Worm (Caenorhabditis elegans) whole organism, late embryonic: ENCODE data around the gene C25F9.16.

Experiments used
- F13H6.1 ChIP-seq: sonication (generic microtip); optimal IDR thresholded peaks from 2 replicates; lab custom pipeline; 2016; ENCODE audit warnings: missing genetic modification characterization, missing compliant biosample characterization
- Y22D7AL.16 ChIP-seq: sonication (generic microtip); optimal IDR thresholded peaks from 2 replicates; lab custom pipeline; 2016; ENCODE audit warnings: missing genetic modification characterization, missing compliant biosample characterization
- ceh-19 ChIP-seq: fragments of 200-800 bp; sonication (Bioruptor generic); optimal IDR thresholded peaks from 2 replicates; lab custom pipeline; 2018; ENCODE audit warnings: mild to moderate bottlenecking, missing genetic modification characterization, missing compliant biosample characterization
- ceh-45 ChIP-seq: fragments of 200-800 bp; sonication (Bioruptor generic); IDR thresholded peaks from 2 replicates; pipeline ENCODE4 v1.3.6; 2022; ENCODE audit warnings: missing genetic modification reagents, missing genetic modification characterization, missing compliant biosample characterization
- dve-1 ChIP-seq: sonication (generic microtip); optimal IDR thresholded peaks from 2 replicates; lab custom pipeline; 2017; ENCODE audit warnings: antibody characterized with exemption, mild to moderate bottlenecking, missing genetic modification characterization, missing compliant biosample characterization
- eyg-1 ChIP-seq: sonication (generic microtip); optimal IDR thresholded peaks from 2 replicates; lab custom pipeline; 2016; ENCODE audit warnings: missing genotype, missing genetic modification characterization, missing compliant biosample characterization
- fkh-10 ChIP-seq: fragments of 150-350 bp; optimal IDR thresholded peaks from 2 replicates; lab custom pipeline; 2014; ENCODE audit warnings: missing biosample characterization, missing genetic modification reagents, missing genetic modification characterization
- fkh-6 ChIP-seq: sonication (generic microtip); optimal IDR thresholded peaks from 2 replicates; lab custom pipeline; 2016; ENCODE audit warnings: missing genetic modification characterization, missing compliant biosample characterization
- nfya-1 ChIP-seq: sonication (generic microtip); optimal IDR thresholded peaks from 2 replicates; lab custom pipeline; 2017; ENCODE audit warnings: missing genetic modification characterization, mild to moderate bottlenecking, missing compliant biosample characterization, antibody characterized with exemption, moderate library complexity
- nhr-11 ChIP-seq: fragments of 150-350 bp; optimal IDR thresholded peaks from 2 replicates; lab custom pipeline; 2014; ENCODE audit warnings: missing biosample characterization, missing genetic modification characterization
- pat-9 ChIP-seq: fragments of 200-800 bp; sonication (Bioruptor generic); optimal IDR thresholded peaks from 2 replicates; lab custom pipeline; 2018; ENCODE audit warnings: mild to moderate bottlenecking, missing genetic modification characterization, moderate library complexity, missing compliant biosample characterization
- pha-4 ChIP-seq: fragments of 150-350 bp; optimal IDR thresholded peaks from 2 replicates; lab custom pipeline; 2018; ENCODE audit warnings: missing biosample characterization, missing genetic modification reagents, missing genetic modification characterization
- pros-1 ChIP-seq: fragments of 150-350 bp; optimal IDR thresholded peaks from 2 replicates; lab custom pipeline; 2014; ENCODE audit warnings: missing biosample characterization, missing genetic modification reagents, missing genetic modification characterization
- rnt-1 ChIP-seq: sonication (generic microtip); optimal IDR thresholded peaks from 2 replicates; lab custom pipeline; 2016; ENCODE audit warnings: missing genetic modification characterization, missing compliant biosample characterization
- sox-4 ChIP-seq: sonication (generic microtip); optimal IDR thresholded peaks from 2 replicates; lab custom pipeline; 2017; ENCODE audit warnings: mild to moderate bottlenecking, missing genetic modification characterization, inconsistent platforms, missing compliant biosample characterization
- tbx-2 ChIP-seq: sonication (generic microtip); optimal IDR thresholded peaks from 2 replicates; lab custom pipeline; 2016; ENCODE audit warnings: missing genetic modification characterization, missing compliant biosample characterization
- tbx-7 ChIP-seq: sonication (generic microtip); optimal IDR thresholded peaks from 2 replicates; lab custom pipeline; 2016; ENCODE audit warnings: missing genotype, missing genetic modification characterization, missing compliant biosample characterization
- ttx-3 ChIP-seq: sonication (generic microtip); optimal IDR thresholded peaks from 2 replicates; lab custom pipeline; 2016; ENCODE audit warnings: missing genetic modification reagents, missing genetic modification characterization, missing compliant biosample characterization
- unc-55 ChIP-seq: sonication (generic microtip); optimal IDR thresholded peaks from 2 replicates; lab custom pipeline; 2017; ENCODE audit warnings: missing biosample characterization, missing genetic modification reagents, missing genetic modification characterization
- unc-86 ChIP-seq: sonication (generic microtip); optimal IDR thresholded peaks from 2 replicates; lab custom pipeline; 2016; ENCODE audit warnings: missing genetic modification characterization, missing compliant biosample characterization

The C25F9.16 gene

DNA sequence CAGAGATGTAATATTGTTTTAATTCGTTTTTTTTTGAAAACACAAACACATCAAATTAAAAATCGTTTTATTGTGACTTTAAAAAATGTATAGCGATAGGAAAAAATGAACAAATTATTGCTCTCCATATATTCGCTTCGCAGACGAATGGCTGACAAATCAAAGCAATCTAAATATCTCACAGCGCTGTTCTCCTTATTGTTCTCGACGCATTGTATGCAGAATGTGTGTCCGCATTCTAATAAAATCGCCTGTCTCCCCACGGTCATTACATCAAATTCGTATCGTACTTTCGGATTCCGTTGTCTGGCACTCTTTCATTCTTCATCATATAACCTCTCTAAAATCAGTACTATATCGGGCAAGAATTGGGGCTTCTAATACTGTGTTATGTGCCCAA lies 43.7 kb downstream of the C25F9.16 start, which contains the start of gene Y43F8B.9:
Gene Y43F8B.9, plus strand, starts transcription at position 301 of the 400 bp plus-strand sequence.
- TF ChIP-seq pha-4 (tag; lab: Kevin White, UChicago) (no peak), eyg-1 (tag; lab: Kevin White, UChicago) (no peak), nhr-11 (tag; lab: Kevin White, UChicago) (no peak), F13H6.1 (tag; lab: Kevin White, UChicago) (no peak), Y22D7AL.16 (tag; lab: Kevin White, UChicago) (no peak), ttx-3 (tag; lab: Kevin White, UChicago) (no peak), unc-55 (GFP tag; lab: Kevin White, UChicago) (no peak), nfya-1 (no peak), fkh-6 (tag; lab: Kevin White, UChicago) (no peak), pat-9 (no peak), sox-4 (tag; lab: Kevin White, UChicago) (no peak), ceh-45 (no peak), fkh-10 (GFP tag; lab: Kevin White, UChicago) (no peak), pros-1 (tag; lab: Kevin White, UChicago) (no peak), ceh-19 (GFP tag; lab: Kevin White, UChicago) (no peak), tbx-2 (tag; lab: Kevin White, UChicago) (no peak), unc-86 (no peak), dve-1 (tag; lab: Kevin White, UChicago) (no peak), tbx-7 (tag; lab: Kevin White, UChicago) (no peak)

DNA sequence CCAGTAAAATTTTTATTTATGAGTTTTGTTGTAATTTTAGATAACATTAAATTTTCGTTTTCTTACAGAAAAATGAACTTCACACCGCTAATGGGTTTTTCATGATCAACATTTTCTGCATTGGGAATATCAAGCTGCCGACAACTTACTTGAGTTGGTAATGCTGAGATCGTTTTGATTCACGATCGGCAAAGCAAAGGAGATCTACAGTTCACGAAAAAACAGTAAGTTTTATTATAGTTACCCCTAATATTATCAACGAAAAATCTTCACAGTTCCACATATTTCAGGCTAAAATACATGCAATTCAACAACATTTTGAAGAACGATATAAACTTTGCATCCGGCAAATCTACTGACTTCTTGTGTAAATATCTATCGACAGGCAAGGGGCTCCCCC lies 48.3 kb downstream of the C25F9.16 start, which contains the start of gene Y43F8B.22:
Gene Y43F8B.22, plus strand, starts transcription at position 301 of the 400 bp plus-strand sequence.
- TF ChIP-seq rnt-1 (tag; lab: Kevin White, UChicago) (no peak), nfya-1 (no peak)
